Fruit fly (Drosophila melanogaster): ENCODE measurements around the gene Dhrs4.

Gene Dhrs4

dm6 chr3L:5188402-5188801, 47.0 kb upstream of the Dhrs4 start (continued):
- TF ChIP-seq CG6808 (GFP tag; optimal IDR thresholded peaks at IDR 0.05) (no peak), salr (GFP tag; optimal IDR thresholded peaks at IDR 0.05) (peak in 1 of 2 experiments; percentile 70), spab (GFP tag; optimal IDR thresholded peaks at IDR 0.05) (peak; percentile 46), CG6854 (GFP tag; optimal IDR thresholded peaks at IDR 0.05) (no peak), CG3919 (GFP tag; optimal IDR thresholded peaks at IDR 0.05) (peak; percentile 46), esn (GFP tag; optimal IDR thresholded peaks at IDR 0.05) (peak; percentile 47), CG11762 (GFP tag; optimal IDR thresholded peaks at IDR 0.05; ENCODE audit: insufficient read depth) (peak; percentile 30), vri (GFP tag; optimal IDR thresholded peaks at IDR 0.05) (no peak), Smox (GFP tag; optimal IDR thresholded peaks at IDR 0.05) (peak; percentile 36), CG3032 (tag; optimal IDR thresholded peaks at IDR 0.05) (peak; percentile 6), fkh (GFP tag; optimal IDR thresholded peaks at IDR 0.05) (no peak), Lpt (GFP tag; optimal IDR thresholded peaks at IDR 0.05) (peak; percentile 18), Gug (GFP tag; IDR thresholded peaks at IDR 0.05) (peak; percentile 42), CG6792 (GFP tag; optimal IDR thresholded peaks at IDR 0.05) (no peak), net (GFP tag; optimal IDR thresholded peaks at IDR 0.05) (peak; percentile 55), CG10631 (GFP tag; optimal IDR thresholded peaks at IDR 0.05) (peak; percentile 33), OdsH (GFP tag; optimal IDR thresholded peaks at IDR 0.05) (peak; percentile 60)

DNA sequence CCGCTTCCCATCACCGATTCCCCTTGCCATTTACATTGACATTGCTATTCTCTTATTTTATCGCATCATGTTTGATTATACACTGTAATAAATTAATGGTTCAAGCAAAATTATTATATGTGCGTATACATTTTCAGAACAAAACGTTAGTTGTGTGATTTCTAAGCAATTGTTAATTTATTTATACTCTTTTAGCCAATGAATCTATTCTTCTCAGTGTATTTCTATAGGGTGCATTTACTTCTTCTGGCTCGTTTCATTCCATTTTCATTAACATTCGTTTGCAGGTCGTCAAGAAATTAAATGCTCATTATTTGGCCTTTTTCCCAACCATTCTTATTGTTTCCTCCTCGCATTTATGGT, 46.1 kb upstream of the Dhrs4 start:
- TF ChIP-seq Sox14 (GFP tag; optimal IDR thresholded peaks at IDR 0.05): peak; percentile 47
- TF ChIP-seq CG6163 (GFP tag; IDR thresholded peaks at IDR 0.05): peak; percentile 81
- TF ChIP-seq Ets21C (GFP tag; optimal IDR thresholded peaks at IDR 0.05): no peak
- TF ChIP-seq Ets96B (tag; optimal IDR thresholded peaks at IDR 0.05): peak; percentile 65
- TF ChIP-seq pdm3 (GFP tag; optimal IDR thresholded peaks at IDR 0.05): peak; percentile 55
- TF ChIP-seq CG3032 (tag; optimal IDR thresholded peaks at IDR 0.05): peak; percentile 58
- no peak for TF ChIP-seq vri (GFP tag; optimal IDR thresholded peaks at IDR 0.05)
- TF ChIP-seq CG1621 (tag; optimal IDR thresholded peaks at IDR 0.05): peak; percentile 34
- no peak for TF ChIP-seq Eip93F (GFP tag; optimal IDR thresholded peaks at IDR 0.05)
- peak; percentile 68 for TF ChIP-seq OdsH (GFP tag; optimal IDR thresholded peaks at IDR 0.05)
- peak; percentile 66 for TF ChIP-seq acj6 (GFP tag; optimal IDR thresholded peaks at IDR 0.05)
- peak; percentile 59 for TF ChIP-seq achi (GFP tag; optimal IDR thresholded peaks at IDR 0.05)
- TF ChIP-seq CG11762 (GFP tag; optimal IDR thresholded peaks at IDR 0.05; ENCODE audit: insufficient read depth): peak; percentile 8
- TF ChIP-seq CG7368 (GFP tag; optimal IDR thresholded peaks at IDR 0.05): peak; percentile 19
- peak; percentile 37; the same call in 1 of the 2 replicates for TF ChIP-seq CG11294 (GFP tag; IDR thresholded peaks at IDR 0.05)
- peak; percentile 13 for TF ChIP-seq lz (GFP tag; optimal IDR thresholded peaks at IDR 0.05)
- peak; percentile 86 for TF ChIP-seq eg (GFP tag; IDR thresholded peaks at IDR 0.05)
- TF ChIP-seq dsx (GFP tag; optimal IDR thresholded peaks at IDR 0.05; ENCODE audit: poor library complexity, severe bottlenecking): peak; percentile 24
- TF ChIP-seq net (GFP tag; optimal IDR thresholded peaks at IDR 0.05): peak; percentile 15
- peak; percentile 47 for TF ChIP-seq CG3919 (GFP tag; optimal IDR thresholded peaks at IDR 0.05)
- no peak for TF ChIP-seq CG6854 (GFP tag; optimal IDR thresholded peaks at IDR 0.05)
- TF ChIP-seq CG9139 (GFP tag; optimal IDR thresholded peaks at IDR 0.05): no peak
- TF ChIP-seq CG10631 (GFP tag; optimal IDR thresholded peaks at IDR 0.05): peak; percentile 41
- peak; percentile 28 for TF ChIP-seq cyc (GFP tag; optimal IDR thresholded peaks at IDR 0.05)
- no peak for TF ChIP-seq dac (GFP tag; optimal IDR thresholded peaks at IDR 0.05)
- no peak for TF ChIP-seq fd59A (GFP tag; optimal IDR thresholded peaks at IDR 0.05)
- peak; percentile 32 for TF ChIP-seq CG10669 (GFP tag; optimal IDR thresholded peaks at IDR 0.05)
- TF ChIP-seq CG6792 (GFP tag; optimal IDR thresholded peaks at IDR 0.05): no peak
- TF ChIP-seq Gug (GFP tag; IDR thresholded peaks at IDR 0.05): peak; percentile 61
- peak; percentile 56 for TF ChIP-seq Hr39 (GFP tag; optimal IDR thresholded peaks at IDR 0.05)
- no peak for TF ChIP-seq Blimp-1 (GFP tag; optimal IDR thresholded peaks at IDR 0.05)
- peak; percentile 72 for TF ChIP-seq CG15336 (GFP tag; IDR thresholded peaks at IDR 0.05)
- TF ChIP-seq Sox102F (GFP tag; optimal IDR thresholded peaks at IDR 0.05): peak; percentile 12
- peak; percentile 40 for TF ChIP-seq CG32006 (GFP tag; optimal IDR thresholded peaks at IDR 0.05)
- no peak for TF ChIP-seq CG4318 (GFP tag; optimal IDR thresholded peaks at IDR 0.05)
- TF ChIP-seq svp (GFP tag): peak; percentile 53
- TF ChIP-seq Met (GFP tag; optimal IDR thresholded peaks at IDR 0.05): no peak
- TF ChIP-seq Hr38 (GFP tag; optimal IDR thresholded peaks at IDR 0.05): no peak
- TF ChIP-seq Eip78C (GFP tag): peak; percentile 81
- no peak for TF ChIP-seq Lpt (GFP tag; optimal IDR thresholded peaks at IDR 0.05)
- peak; percentile 18 for TF ChIP-seq CG8632 (GFP tag; optimal IDR thresholded peaks at IDR 0.05)
- TF ChIP-seq topi (GFP tag; optimal IDR thresholded peaks at IDR 0.05): peak; percentile 2
- peak; percentile 67 for TF ChIP-seq CG8119 (GFP tag; IDR thresholded peaks at IDR 0.05)

All from whole organism, prepupa.